Worm (Caenorhabditis elegans) whole organism, L4 larva: Measurements from ENCODE around the gene srbc-19.

Experiments
- fkh-10 ChIP-seq: fragments of 150-350 bp; optimal IDR thresholded peaks from 2 replicates; lab custom pipeline; 2014; ENCODE audit warnings: missing biosample characterization, missing genetic modification reagents, missing genetic modification characterization
- hlh-30 ChIP-seq: sonication (generic microtip); optimal IDR thresholded peaks from 2 replicates; lab custom pipeline; 2017; ENCODE audit warnings: antibody characterized with exemption, mild to moderate bottlenecking, missing genetic modification characterization, missing compliant biosample characterization; ENCODE audit not compliant: insufficient read depth
- nhr-11 ChIP-seq: fragments of 150-350 bp; optimal IDR thresholded peaks from 2 replicates; lab custom pipeline; 2014; ENCODE audit warnings: missing biosample characterization, missing genetic modification characterization
- nhr-28 ChIP-seq: fragments of 150-350 bp; optimal IDR thresholded peaks from 2 replicates; lab custom pipeline; 2014; ENCODE audit warnings: missing biosample characterization, missing genetic modification characterization
- pha-4 ChIP-seq, 2 experiments: fragments of 150-350 bp in 1 of 2; fragments of 200-800 bp in 1 of 2; sonication (Bioruptor generic) in 1 of 2; IDR thresholded peaks in 1 of 2; optimal IDR thresholded peaks in 1 of 2; 2 replicates each; pipeline versions ENCODE4 v1.3.6 to Lab custom; 2014 to 2022; ENCODE audit warnings: missing genetic modification characterization in 2 of 2, missing genetic modification reagents in 2 of 2, missing biosample characterization in 1 of 2, missing compliant biosample characterization in 1 of 2
- rbr-2 ChIP-seq: sonication (generic microtip); optimal IDR thresholded peaks from 2 replicates; lab custom pipeline; 2016; ENCODE audit warnings: missing genotype, missing genetic modification characterization, missing compliant biosample characterization
- skn-1 ChIP-seq: fragments of 150-350 bp; optimal IDR thresholded peaks from 2 replicates; lab custom pipeline; 2014; ENCODE audit warnings: missing biosample characterization, missing genetic modification characterization
- unc-39 ChIP-seq: sonication (generic microtip); optimal IDR thresholded peaks from 2 replicates; lab custom pipeline; 2017; ENCODE audit warnings: missing biosample characterization, missing genetic modification characterization

ce11 chrV:2139918-2140317, 26.7 kb downstream of the srbc-19 start, which contains the start of gene F22F7.7:
- TF ChIP-seq fkh-10 (GFP tag; lab: Kevin White, UChicago) (no peak), nhr-28 (no peak), pha-4 (GFP tag; IDR thresholded peaks at IDR 0.05; lab: Robert Waterston, UW) (no peak), pha-4 (tag; optimal IDR thresholded peaks at IDR 0.05; lab: Kevin White, UChicago) (no peak), nhr-11 (tag; lab: Kevin White, UChicago) (no peak), unc-39 (no peak), skn-1 (tag; lab: Kevin White, UChicago) (no peak), rbr-2 (tag; lab: Kevin White, UChicago) (no peak), hlh-30 (no peak)
